Worm (Caenorhabditis elegans) whole organism, L4/young adult: Measurements from ENCODE around the gene T11G6.2.
A peak's percentile ranks its signal among the peaks of the same experiment; 100 is the strongest.

ENCODE experiments used
- W03F9.2 ChIP-seq: fragments of 150-350 bp; optimal IDR thresholded peaks from 2 replicates; lab custom pipeline; 2014; ENCODE audit warnings: missing biosample characterization, missing genetic modification characterization
- dao-5 ChIP-seq: sonication (generic microtip); optimal IDR thresholded peaks from 2 replicates; lab custom pipeline; 2016; ENCODE audit warnings: missing genotype, missing genetic modification characterization, moderate library complexity, missing compliant biosample characterization
- him-1 ChIP-seq: sonication (generic microtip); optimal IDR thresholded peaks from 2 replicates; lab custom pipeline; 2016; ENCODE audit warnings: missing genotype, missing genetic modification reagents, missing genetic modification characterization, missing compliant biosample characterization

The T11G6.2 gene

DNA sequence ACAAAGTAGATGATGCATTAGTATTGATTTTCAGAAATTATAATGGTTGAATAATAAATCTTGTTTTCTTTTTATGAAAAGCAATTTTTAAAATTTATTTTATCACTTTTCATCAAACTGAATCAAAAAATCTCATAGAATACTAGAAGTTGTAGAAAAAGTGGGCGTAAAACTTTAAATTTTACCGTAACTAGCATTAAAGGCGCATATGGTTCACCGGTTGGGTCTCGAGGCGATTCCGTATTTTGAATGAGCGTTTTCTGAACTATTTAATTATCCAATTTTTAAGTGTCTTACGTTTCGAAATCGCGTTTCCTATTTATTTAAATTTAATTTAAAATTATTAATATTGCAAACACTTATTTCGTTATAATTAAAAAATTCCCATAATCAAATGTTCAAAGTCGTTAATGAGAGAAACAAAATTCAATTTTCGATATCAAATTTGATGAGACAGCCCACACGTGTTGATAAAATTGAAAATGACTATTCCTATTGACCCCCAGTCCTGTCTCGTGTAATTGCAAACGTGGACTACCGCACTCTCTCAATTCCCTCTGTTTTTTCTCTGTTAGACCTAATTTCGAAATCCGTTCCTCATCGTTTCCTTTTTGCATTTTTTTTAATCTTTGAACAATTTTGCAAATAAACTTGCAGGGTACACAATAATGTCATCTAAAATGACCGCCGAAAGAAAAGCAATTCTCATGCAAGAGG lies at the start of gene T11G6.2, which contains the start of gene hars-1:
T11G6.2 (minus strand) TSS at position 197 of the 717 bp plus-strand sequence.
hars-1 (plus strand) TSS at position 658 of the 717 bp plus-strand sequence.
- no peak for TF ChIP-seq dao-5
- peak; percentile 31 for TF ChIP-seq W03F9.2 (tag; lab: Kevin White, UChicago)

DNA sequence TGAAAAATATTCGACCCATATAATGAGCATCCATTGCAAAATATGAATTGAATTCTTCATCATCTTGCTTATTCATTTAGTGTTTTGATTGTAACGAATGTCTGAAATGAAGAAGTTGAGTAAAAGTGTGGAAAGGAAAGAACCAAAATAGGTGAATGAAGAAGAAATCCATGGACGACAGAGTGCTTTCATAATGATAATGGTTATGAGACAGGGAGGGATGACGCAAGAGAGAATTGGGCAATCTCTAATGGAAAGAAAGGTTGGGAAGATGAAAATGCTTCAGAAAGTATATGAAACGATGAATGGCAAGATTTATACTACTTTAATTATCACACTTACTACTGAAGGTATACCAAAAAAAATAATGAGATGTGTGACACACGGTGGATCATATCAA lies 46.0 kb upstream of the T11G6.2 start, which contains the start of gene ZK596.3:
ZK596.3 (minus strand) TSS at position 101 of the 400 bp plus-strand sequence.
- TF ChIP-seq dao-5, result no peak
- TF ChIP-seq him-1, result no peak
- TF ChIP-seq W03F9.2 (tag; lab: Kevin White, UChicago), result no peak

DNA sequence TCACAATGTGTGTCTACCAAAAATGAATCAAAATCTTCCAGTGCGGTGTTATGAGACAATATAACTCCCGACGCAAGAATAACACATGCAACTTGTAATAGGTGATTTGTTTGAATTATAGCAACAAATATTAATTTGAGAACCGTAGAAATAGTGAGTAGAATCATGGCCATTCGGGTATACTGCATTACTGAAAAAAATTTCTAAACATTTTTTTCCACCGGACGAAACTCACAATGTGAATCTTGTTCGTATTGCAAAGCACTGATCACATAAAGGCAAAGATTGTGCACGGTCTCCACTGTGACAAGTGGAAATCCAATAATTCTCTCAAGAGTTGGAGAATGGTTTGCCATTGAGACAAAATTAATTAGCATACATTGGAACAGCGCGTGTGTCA lies 44.2 kb upstream of the T11G6.2 start:
- no peak for TF ChIP-seq him-1
- TF ChIP-seq dao-5, result no peak
- no peak for TF ChIP-seq W03F9.2 (tag; lab: Kevin White, UChicago)

DNA sequence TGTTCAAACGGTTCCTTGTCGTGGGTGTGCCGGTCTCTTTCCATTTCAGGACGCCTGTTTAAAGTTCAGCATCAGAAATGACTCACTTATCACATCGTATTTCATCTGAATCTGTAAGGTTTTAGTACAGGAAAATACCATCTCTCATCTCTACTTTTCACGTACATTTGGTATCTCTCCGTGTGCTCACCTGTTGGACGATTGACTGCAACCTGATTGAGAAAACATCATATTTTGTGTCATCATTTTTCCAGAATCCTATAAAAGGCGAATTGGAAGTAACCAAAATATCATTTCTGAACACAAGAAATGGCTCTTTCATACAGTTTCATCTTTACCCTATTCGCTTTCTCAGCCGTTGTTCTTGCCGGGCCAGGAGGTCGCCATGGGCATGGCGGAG lies 41.8 kb upstream of the T11G6.2 start, which contains the start of gene srlf-30:
srlf-30 (plus strand) TSS at position 301 of the 400 bp plus-strand sequence.
- TF ChIP-seq W03F9.2 (tag; lab: Kevin White, UChicago) (no peak), him-1 (no peak), dao-5 (no peak)

DNA sequence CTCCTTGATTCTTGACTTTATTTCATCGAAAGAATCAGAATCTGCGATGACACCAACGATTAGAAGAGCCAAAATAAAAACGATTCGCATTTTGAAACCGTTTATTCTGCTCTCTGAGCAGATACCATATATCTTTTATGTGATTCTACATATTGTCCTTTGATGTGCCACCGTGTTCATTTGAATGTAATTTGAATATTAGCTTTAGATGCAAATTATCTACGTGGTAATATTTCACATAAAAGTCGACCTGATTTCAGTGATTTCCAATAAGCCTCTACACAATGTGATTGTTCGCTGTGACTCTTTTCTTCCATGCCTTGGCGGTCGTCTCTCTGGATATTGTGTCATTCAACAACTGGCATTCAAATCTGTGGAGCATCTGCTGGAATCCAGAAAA lies 40.8 kb upstream of the T11G6.2 start, which contains the start of the genes F13E9.9 and F13E9.19:
F13E9.9 (minus strand) TSS at position 101 of the 400 bp plus-strand sequence.
F13E9.19 (plus strand) TSS at position 316 of the 400 bp plus-strand sequence.
- TF ChIP-seq him-1, result no peak
- no peak for TF ChIP-seq dao-5
- TF ChIP-seq W03F9.2 (tag; lab: Kevin White, UChicago), result no peak

DNA sequence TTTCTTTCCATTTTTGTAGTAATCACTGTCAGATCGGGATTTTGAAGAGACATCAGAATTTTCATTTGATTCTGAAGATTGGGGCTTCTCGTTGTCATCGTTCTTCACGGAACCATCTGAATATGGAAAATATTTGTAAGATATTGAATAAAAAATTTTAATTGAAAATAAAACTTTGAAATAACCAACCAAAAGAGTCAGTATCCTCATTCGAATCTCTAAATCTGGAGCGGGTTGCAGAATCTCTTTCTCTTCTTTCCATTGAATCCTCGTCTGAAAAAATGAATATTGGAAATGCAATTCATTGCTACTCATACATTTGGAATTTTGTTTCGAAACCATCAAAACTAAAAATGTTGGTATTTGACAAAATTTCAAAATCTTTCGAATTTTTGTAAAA lies 39.9 kb upstream of the T11G6.2 start:
- no peak for TF ChIP-seq dao-5
- TF ChIP-seq him-1, result no peak
- no peak for TF ChIP-seq W03F9.2 (tag; lab: Kevin White, UChicago)

DNA sequence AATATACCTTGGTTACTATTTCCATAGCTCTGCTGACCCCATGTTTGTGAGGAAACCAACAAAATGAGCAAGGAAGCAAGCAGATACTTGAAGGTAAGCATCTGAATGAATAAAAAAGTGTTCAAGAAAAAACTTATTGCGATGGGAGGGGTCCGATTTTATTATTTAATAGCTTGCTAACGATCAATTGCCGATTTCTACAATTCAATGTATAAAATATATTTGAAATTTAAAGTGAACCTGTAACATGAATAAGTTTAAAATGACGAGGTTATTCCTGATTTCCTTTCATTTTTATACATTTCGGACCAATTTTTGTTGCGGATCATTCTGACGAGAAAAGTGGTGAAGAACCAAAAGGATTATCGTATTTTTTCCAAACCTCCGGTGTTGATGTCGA lies 38.2 kb upstream of the T11G6.2 start, which contains the start of gene srlf-13:
srlf-13 (minus strand) TSS at position 101 of the 400 bp plus-strand sequence.
- no peak for TF ChIP-seq W03F9.2 (tag; lab: Kevin White, UChicago)
- no peak for TF ChIP-seq dao-5
- no peak for TF ChIP-seq him-1

DNA sequence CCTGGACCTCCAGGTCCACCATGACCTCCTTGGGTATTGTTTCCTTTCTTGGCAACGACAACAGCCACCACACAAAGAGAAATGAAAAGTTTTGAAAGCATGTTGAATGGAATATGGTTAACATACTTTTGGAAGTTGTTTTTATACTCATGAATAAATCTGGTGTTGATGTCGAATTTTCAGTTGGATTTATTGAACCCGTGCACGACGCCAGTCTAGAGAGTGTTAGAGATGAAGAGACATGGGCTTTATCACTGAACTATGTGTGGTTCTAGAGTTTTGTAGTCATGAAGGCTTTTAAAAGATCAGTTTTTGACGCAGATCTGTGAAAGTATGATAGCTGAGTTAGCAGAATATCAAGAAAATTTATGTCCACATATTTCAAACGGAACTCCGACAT lies 36.0 kb upstream of the T11G6.2 start, which contains the start of gene srlf-14:
srlf-14 (minus strand) TSS at position 101 of the 400 bp plus-strand sequence.
- TF ChIP-seq W03F9.2 (tag; lab: Kevin White, UChicago), result no peak
- no peak for TF ChIP-seq dao-5
- no peak for TF ChIP-seq him-1

DNA sequence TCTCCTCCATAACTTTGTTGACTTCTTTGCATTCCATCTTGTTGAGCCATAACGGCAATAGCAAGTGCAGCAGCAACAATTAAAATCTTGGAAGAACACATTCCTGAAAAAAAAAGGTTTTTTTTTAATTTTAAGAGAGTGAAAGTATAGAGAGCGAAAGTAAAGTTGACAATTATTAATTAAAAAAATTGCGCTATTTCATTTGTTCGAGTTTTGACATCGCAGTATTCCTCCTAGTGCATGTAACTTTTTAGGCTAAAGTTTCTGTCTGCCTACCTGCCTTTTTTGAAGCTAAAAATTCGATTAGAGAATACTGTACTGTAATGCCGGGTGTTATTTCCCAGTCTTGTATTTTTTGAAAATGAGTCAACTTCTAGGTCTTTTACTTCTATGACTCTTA lies 33.7 kb upstream of the T11G6.2 start, which contains the start of gene srlf-12:
srlf-12 (minus strand) TSS at position 101 of the 400 bp plus-strand sequence.
- TF ChIP-seq him-1, result no peak
- no peak for TF ChIP-seq W03F9.2 (tag; lab: Kevin White, UChicago)
- no peak for TF ChIP-seq dao-5

DNA sequence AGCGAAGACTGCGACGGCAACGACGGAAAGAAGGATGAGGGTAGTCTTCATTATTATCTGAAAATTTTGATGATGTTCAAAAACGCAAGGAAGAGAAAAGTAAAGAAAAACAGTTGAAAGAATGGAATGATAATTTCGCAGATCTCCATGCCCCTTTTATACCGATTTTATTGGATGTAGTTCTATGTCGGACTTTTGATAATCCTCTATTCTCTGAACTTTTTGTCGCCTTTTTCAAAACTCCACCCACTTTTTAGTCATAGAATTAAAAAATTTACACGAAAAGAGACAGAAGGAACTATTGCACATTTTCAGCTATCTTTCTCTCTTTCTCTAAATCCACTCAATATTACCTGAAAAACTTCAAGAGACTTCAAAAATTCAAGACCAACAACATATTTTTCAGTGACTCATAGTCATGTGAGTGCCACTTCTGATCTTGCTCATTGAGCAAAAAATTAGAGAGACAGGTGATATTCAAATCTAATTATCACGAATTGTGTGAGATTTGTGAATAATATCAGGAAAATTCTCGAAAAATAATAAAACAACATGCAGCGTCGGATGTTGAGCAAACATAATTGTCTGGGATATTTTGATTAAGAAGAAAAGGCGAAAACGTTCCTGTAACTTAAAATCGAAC lies 31.6 kb upstream of the T11G6.2 start, which contains the start of gene F13E9.15:
F13E9.15 (minus strand) TSS at position 51 of the 643 bp plus-strand sequence.
- TF ChIP-seq him-1 (no peak), dao-5 (no peak), W03F9.2 (tag; lab: Kevin White, UChicago) (no peak)

DNA sequence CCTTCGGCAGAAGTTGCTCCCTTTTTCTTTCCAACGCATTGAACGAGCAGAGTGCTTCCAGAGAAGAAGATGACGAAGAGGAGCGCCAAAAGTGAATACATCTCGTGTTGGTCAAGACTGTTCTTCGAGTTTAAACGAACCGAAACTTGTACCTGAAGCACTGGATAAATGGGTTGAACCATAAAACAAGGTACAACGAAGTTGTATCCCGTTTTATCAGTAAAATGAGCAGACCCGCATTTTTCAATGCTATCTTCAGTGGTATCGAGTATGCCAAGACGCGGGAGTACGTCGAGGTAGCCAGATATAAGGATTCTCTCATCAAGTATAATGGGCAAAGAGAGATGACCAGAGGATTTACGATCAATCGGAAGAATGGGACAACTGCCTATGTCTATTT lies 29.0 kb upstream of the T11G6.2 start, which contains the start of gene F13E9.16:
F13E9.16 (minus strand) TSS at position 101 of the 400 bp plus-strand sequence.
- no peak for TF ChIP-seq W03F9.2 (tag; lab: Kevin White, UChicago)
- no peak for TF ChIP-seq him-1
- TF ChIP-seq dao-5, result no peak

DNA sequence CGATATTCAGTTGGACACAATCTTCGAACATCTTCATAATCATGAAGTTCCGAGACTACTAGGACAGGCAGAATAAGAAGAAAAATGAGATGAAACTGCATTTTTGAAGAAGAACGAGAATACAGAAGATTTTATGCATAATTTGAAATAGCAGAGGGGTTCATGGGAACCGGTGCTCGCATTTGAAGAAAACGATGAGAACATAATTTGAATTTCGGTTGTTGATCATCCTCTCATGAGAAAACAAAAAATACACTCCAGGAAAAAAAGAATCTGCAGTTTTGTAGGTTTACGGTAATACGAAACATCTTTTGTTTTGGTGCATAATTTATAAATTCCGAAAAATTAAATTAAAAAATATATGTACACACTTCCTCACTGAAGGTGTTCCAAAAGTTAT lies 27.6 kb upstream of the T11G6.2 start, which contains the start of gene srlf-11:
srlf-11 (minus strand) TSS at position 101 of the 400 bp plus-strand sequence.
- TF ChIP-seq him-1 (no peak), dao-5 (no peak), W03F9.2 (tag; lab: Kevin White, UChicago) (no peak)

DNA sequence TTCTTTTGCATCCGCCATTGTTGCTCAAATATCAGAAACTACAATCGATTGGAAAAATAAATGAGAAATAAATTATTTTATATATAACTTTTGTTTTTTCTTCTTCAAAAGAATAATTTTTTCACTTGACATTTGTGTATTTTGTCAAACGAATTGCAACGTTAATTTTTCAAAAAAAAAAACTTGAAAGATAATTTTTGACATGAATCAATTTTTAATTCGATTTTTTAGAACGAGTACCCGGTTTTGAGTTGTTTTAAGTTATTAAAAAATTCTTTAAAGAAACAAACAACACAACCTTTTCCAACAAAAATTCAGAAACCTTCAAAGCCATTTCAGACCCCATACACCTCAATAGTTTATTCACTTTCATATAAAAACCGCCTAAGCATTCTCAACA lies 26.0 kb upstream of the T11G6.2 start, which contains the start of gene F13E9.5:
F13E9.5 (minus strand) TSS at position 101 of the 400 bp plus-strand sequence.
- no peak for TF ChIP-seq him-1
- TF ChIP-seq W03F9.2 (tag; lab: Kevin White, UChicago), result no peak
- no peak for TF ChIP-seq dao-5

DNA sequence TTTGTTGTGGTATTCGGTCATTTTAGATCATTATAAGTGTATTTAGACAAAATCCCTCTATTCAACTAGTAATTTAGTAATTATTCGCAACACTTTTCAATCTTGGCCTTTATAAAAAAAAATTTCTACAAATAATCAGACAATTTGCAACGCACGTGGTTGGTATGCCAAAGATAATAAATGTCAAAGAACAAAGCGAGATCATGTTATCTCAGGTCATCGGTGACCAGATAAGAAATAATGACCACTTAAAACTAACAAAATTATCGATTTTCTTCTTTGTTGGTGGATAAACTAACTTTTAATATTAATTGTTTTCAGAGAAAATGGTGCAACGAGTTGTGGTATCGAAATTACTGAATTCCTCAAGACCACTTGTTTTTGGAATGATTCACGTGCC lies 22.9 kb upstream of the T11G6.2 start, which contains the start of gene F13E9.13:
F13E9.13 (plus strand) TSS at position 317 of the 400 bp plus-strand sequence.
- no peak for TF ChIP-seq W03F9.2 (tag; lab: Kevin White, UChicago)
- no peak for TF ChIP-seq dao-5
- no peak for TF ChIP-seq him-1
